Fruit fly (Drosophila melanogaster): ENCODE data around the gene Cyp313a1.

Gene Cyp313a1

dm6 chr3R:14486469-14486868, 34.4 kb upstream of the Cyp313a1 start:
- TF ChIP-seq CG8478 (optimal IDR thresholded peaks at IDR 0.05): no peak

dm6 chr3R:14492287-14492889, 28.5 kb upstream of the Cyp313a1 start:
- TF ChIP-seq CTCF (optimal IDR thresholded peaks at IDR 0.05): no peak
- no peak for TF ChIP-seq CG8478 (optimal IDR thresholded peaks at IDR 0.05)

- TF ChIP-seq CG8478 (optimal IDR thresholded peaks at IDR 0.05): no peak
- TF ChIP-seq CTCF (optimal IDR thresholded peaks at IDR 0.05): no peak
Measured at dm6 chr3R:14493936-14494335, 26.9 kb upstream of the Cyp313a1 start.

dm6 chr3R:14496385-14496784, 24.5 kb upstream of the Cyp313a1 start:
- no peak for TF ChIP-seq CG8478 (optimal IDR thresholded peaks at IDR 0.05)
- TF ChIP-seq CTCF (optimal IDR thresholded peaks at IDR 0.05): no peak

dm6 chr3R:14498072-14498471, 22.8 kb upstream of the Cyp313a1 start:
- TF ChIP-seq CTCF (optimal IDR thresholded peaks at IDR 0.05): no peak
- no peak for TF ChIP-seq CG8478 (optimal IDR thresholded peaks at IDR 0.05)

dm6 chr3R:14505120-14505519, 15.7 kb upstream of the Cyp313a1 start:
- no peak for TF ChIP-seq CG8478 (optimal IDR thresholded peaks at IDR 0.05)

- TF ChIP-seq CTCF (optimal IDR thresholded peaks at IDR 0.05) (peak; percentile 7 to 16), CG8478 (optimal IDR thresholded peaks at IDR 0.05) (no peak)
Measured at dm6 chr3R:14511123-14511908, 9.5 kb upstream of the Cyp313a1 start, which contains the start of the genes HtrA2 and mRpL11. Gene HtrA2 (minus strand): TSS chr3R:14511712. Gene mRpL11 (plus strand): TSS chr3R:14511838.

dm6 chr3R:14513420-14513819, 7.4 kb upstream of the Cyp313a1 start, which contains the start of gene CG8461:
Gene CG8461 (minus strand): TSS chr3R:14513637.
- TF ChIP-seq CG8478 (optimal IDR thresholded peaks at IDR 0.05) (no peak), CTCF (optimal IDR thresholded peaks at IDR 0.05) (no peak)

- TF ChIP-seq CG8478 (optimal IDR thresholded peaks at IDR 0.05) (no peak), CTCF (optimal IDR thresholded peaks at IDR 0.05) (no peak)
Measured at dm6 chr3R:14516742-14517141, 4.1 kb upstream of the Cyp313a1 start, which contains the start of gene CG34273. Gene CG34273 (plus strand): TSS chr3R:14517042.

dm6 chr3R:14526657-14527056, 5.8 kb downstream of the Cyp313a1 start:
- TF ChIP-seq CTCF (optimal IDR thresholded peaks at IDR 0.05) (no peak), CG8478 (optimal IDR thresholded peaks at IDR 0.05) (no peak)

dm6 chr3R:14542038-14542437, 21.2 kb downstream of the Cyp313a1 start:
- TF ChIP-seq CG8478 (optimal IDR thresholded peaks at IDR 0.05) (no peak), CTCF (optimal IDR thresholded peaks at IDR 0.05) (no peak)

- no peak for TF ChIP-seq CTCF (optimal IDR thresholded peaks at IDR 0.05)
- TF ChIP-seq CG8478 (optimal IDR thresholded peaks at IDR 0.05): no peak
Measured at dm6 chr3R:14548752-14549151, 27.9 kb downstream of the Cyp313a1 start.

dm6 chr3R:14555021-14555420, 34.2 kb downstream of the Cyp313a1 start:
- TF ChIP-seq CG8478 (optimal IDR thresholded peaks at IDR 0.05) (no peak), CTCF (optimal IDR thresholded peaks at IDR 0.05) (no peak)

dm6 chr3R:14557480-14558354, 36.9 kb downstream of the Cyp313a1 start, which contains the start of gene Pde6:
Gene Pde6 (minus strand): TSS chr3R:14558304.
- TF ChIP-seq CTCF (optimal IDR thresholded peaks at IDR 0.05): no peak
- no peak for TF ChIP-seq CG8478 (optimal IDR thresholded peaks at IDR 0.05)

dm6 chr3R:14558383-14558883, 37.6 kb downstream of the Cyp313a1 start:
- TF ChIP-seq CG8478 (optimal IDR thresholded peaks at IDR 0.05): no peak
- no peak for TF ChIP-seq CTCF (optimal IDR thresholded peaks at IDR 0.05)

All from S2 (cell line).